Worm (Caenorhabditis elegans) whole organism, late embryonic: ENCODE results near the gene F58A6.1.

Experiments used
- C08G9.2 ChIP-seq: sonication (generic microtip); optimal IDR thresholded peaks from 2 replicates; lab custom pipeline; 2016; ENCODE audit warnings: mild to moderate bottlenecking, missing genetic modification characterization, moderate library complexity, missing compliant biosample characterization
- F13H6.1 ChIP-seq: sonication (generic microtip); optimal IDR thresholded peaks from 2 replicates; lab custom pipeline; 2016; ENCODE audit warnings: missing genetic modification characterization, missing compliant biosample characterization
- ama-1 ChIP-seq: fragments of 150-350 bp; optimal IDR thresholded peaks from 2 replicates; lab custom pipeline; 2014
- ceh-48 ChIP-seq: sonication (generic microtip); optimal IDR thresholded peaks from 2 replicates; lab custom pipeline; 2016; ENCODE audit warnings: missing genetic modification characterization, inconsistent platforms, missing compliant biosample characterization
- che-1 ChIP-seq: sonication (generic microtip); optimal IDR thresholded peaks from 2 replicates; lab custom pipeline; 2016; ENCODE audit warnings: mild to moderate bottlenecking, missing genetic modification characterization, missing compliant biosample characterization
- ets-4 ChIP-seq: sonication (generic microtip); optimal IDR thresholded peaks from 2 replicates; lab custom pipeline; 2016; ENCODE audit warnings: missing genetic modification characterization, missing compliant biosample characterization
- hlh-15 ChIP-seq: sonication (generic microtip); optimal IDR thresholded peaks from 2 replicates; lab custom pipeline; 2016; ENCODE audit warnings: missing genetic modification characterization, missing compliant biosample characterization
- hlh-30 ChIP-seq: sonication (generic microtip); optimal IDR thresholded peaks from 2 replicates; lab custom pipeline; 2017; ENCODE audit warnings: antibody characterized with exemption, missing genetic modification characterization, missing compliant biosample characterization; ENCODE audit not compliant: insufficient read depth
- lim-6 ChIP-seq: sonication (generic microtip); optimal IDR thresholded peaks from 2 replicates; lab custom pipeline; 2016; ENCODE audit warnings: missing genetic modification characterization, missing compliant biosample characterization
- nhr-11 ChIP-seq: fragments of 150-350 bp; optimal IDR thresholded peaks from 2 replicates; lab custom pipeline; 2014; ENCODE audit warnings: missing biosample characterization, missing genetic modification characterization
- pha-2 ChIP-seq: sonication (generic microtip); optimal IDR thresholded peaks from 2 replicates; lab custom pipeline; 2017; ENCODE audit warnings: mild to moderate bottlenecking, missing genetic modification characterization, missing compliant biosample characterization
- syd-9 ChIP-seq: sonication (generic microtip); optimal IDR thresholded peaks from 2 replicates; lab custom pipeline; 2016; ENCODE audit warnings: mild to moderate bottlenecking, missing genetic modification characterization, moderate library complexity, missing compliant biosample characterization
- tbx-2 ChIP-seq: sonication (generic microtip); optimal IDR thresholded peaks from 2 replicates; lab custom pipeline; 2016; ENCODE audit warnings: missing genetic modification characterization, missing compliant biosample characterization
- unc-86 ChIP-seq: sonication (generic microtip); optimal IDR thresholded peaks from 2 replicates; lab custom pipeline; 2016; ENCODE audit warnings: missing genetic modification characterization, missing compliant biosample characterization

DNA sequence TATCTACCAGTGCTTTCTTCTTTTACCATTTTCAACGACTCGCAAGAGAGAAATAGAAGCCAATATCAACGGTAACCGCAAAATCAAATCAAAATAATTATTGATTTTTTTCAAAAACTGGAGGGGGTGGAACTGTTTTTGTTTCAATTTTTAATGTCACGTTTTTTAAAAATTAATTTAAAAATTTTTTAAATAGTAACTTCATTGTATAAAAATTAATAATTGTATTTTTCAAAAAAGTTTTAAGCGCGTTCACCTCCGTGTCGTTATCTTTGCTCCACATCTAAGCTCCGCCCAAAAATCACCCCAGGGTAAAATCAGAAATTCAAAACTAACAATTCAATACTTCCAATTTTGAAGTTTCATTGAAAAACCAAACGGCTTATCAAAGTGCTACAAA, 18.4 kb downstream of the F58A6.1 start, which contains the start of gene C27D6.11:
- TF ChIP-seq ets-4 (tag; lab: Kevin White, UChicago) (no peak), F13H6.1 (no peak), tbx-2 (tag; lab: Kevin White, UChicago) (no peak), hlh-30 (tag; lab: Kevin White, UChicago) (no peak), syd-9 (no peak), ceh-48 (tag; lab: Kevin White, UChicago) (no peak), nhr-11 (tag; lab: Kevin White, UChicago) (no peak), C08G9.2 (tag; lab: Kevin White, UChicago) (no peak), ama-1 (lab: Kevin White, UChicago) (no peak), unc-86 (tag; lab: Kevin White, UChicago) (no peak), hlh-15 (tag; lab: Kevin White, UChicago) (no peak), che-1 (no peak), lim-6 (no peak), pha-2 (tag; lab: Kevin White, UChicago) (no peak)
